Worm (Caenorhabditis elegans): Measurements from ENCODE around the gene ddi-1.

- TF ChIP-seq ceh-16 (tag; optimal IDR thresholded peaks at IDR 0.05): no peak
- TF ChIP-seq nhr-77 (tag; optimal IDR thresholded peaks at IDR 0.05): no peak
- no peak for TF ChIP-seq Y55F3AM.14 (GFP tag; optimal IDR thresholded peaks at IDR 0.05)
- no peak for TF ChIP-seq snpc-4 (tag; optimal IDR thresholded peaks at IDR 0.05)
Observed at ce11 chrIV:6502725-6503124, 19.9 kb upstream of the ddi-1 start.
